Worm (Caenorhabditis elegans) whole organism, L2 larva: ENCODE measurements around the gene W04H10.6.

Source experiments
- aly-2 ChIP-seq: fragments of 150-350 bp; optimal IDR thresholded peaks from 2 replicates; lab custom pipeline; 2014; ENCODE audit warnings: missing biosample characterization, missing genetic modification characterization
- ama-1 ChIP-seq: fragments of 150-350 bp; optimal IDR thresholded peaks from 2 replicates; lab custom pipeline; 2018; ENCODE audit warnings: inconsistent platforms
- lin-11 ChIP-seq: fragments of 150-350 bp; sonication (generic microtip); optimal IDR thresholded peaks from 2 replicates; lab custom pipeline; 2014; ENCODE audit warnings: missing biosample characterization, missing genetic modification characterization, inconsistent platforms, mixed read lengths
- lin-13 ChIP-seq: fragments of 150-350 bp; optimal IDR thresholded peaks from 2 replicates; lab custom pipeline; 2014; ENCODE audit warnings: missing biosample characterization, missing genetic modification reagents, missing genetic modification characterization
- mbf-1 ChIP-seq: sonication (generic microtip); optimal IDR thresholded peaks from 2 replicates; lab custom pipeline; 2017; ENCODE audit warnings: missing biosample characterization, missing genetic modification characterization
- mdl-1 ChIP-seq, 2 experiments: fragments of 150-350 bp in 1 of 2; sonication (generic microtip) in 1 of 2; optimal IDR thresholded peaks; 2 replicates each; lab custom pipeline; 2017; ENCODE audit warnings: missing biosample characterization in 2 of 2, missing genetic modification characterization in 2 of 2
- skn-1 ChIP-seq: sonication (generic microtip); optimal IDR thresholded peaks from 2 replicates; lab custom pipeline; 2017; ENCODE audit warnings: missing biosample characterization, missing genetic modification characterization
- snpc-4 ChIP-seq: fragments of 150-350 bp; optimal IDR thresholded peaks from 2 replicates; lab custom pipeline; 2014; ENCODE audit warnings: missing biosample characterization, missing genetic modification characterization
- unc-62 ChIP-seq: fragments of 150-350 bp; optimal IDR thresholded peaks from 2 replicates; lab custom pipeline; 2014; ENCODE audit warnings: missing biosample characterization, missing genetic modification reagents, missing genetic modification characterization

DNA sequence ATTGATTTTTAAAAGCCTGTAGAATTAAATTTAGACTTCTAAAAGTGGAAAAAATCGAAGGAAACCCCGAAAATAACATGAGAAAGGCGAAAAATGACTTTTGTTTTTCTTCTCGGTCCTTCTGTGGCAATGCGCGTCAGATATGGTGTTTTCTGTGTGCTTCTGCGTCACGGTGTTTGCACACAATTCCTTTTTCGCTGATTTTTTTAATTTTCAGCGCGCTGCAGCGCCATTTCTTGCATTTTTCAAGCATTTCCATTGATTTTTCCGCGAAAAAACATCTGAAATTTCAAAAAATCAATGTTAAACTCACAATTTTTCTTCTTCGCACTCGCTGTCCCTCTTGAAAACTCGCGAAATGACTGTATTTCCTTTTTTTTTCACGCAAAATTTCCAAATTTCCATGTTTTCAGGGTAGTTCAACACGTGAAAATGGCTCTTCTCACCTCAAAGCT lies 28.0 kb downstream of the W04H10.6 start, which contains the start of the genes cdc-37 and W08F4.3:
- TF ChIP-seq lin-11 (tag; lab: Kevin White, UChicago), result no peak
- no peak for TF ChIP-seq unc-62
- no peak for TF ChIP-seq snpc-4 (tag; lab: Kevin White, UChicago)
- no peak for TF ChIP-seq mdl-1 (tag; optimal IDR thresholded peaks at IDR 0.05; lab: Kevin White, UChicago)
- no peak for TF ChIP-seq mbf-1 (tag; lab: Kevin White, UChicago)
- no peak for TF ChIP-seq skn-1
- TF ChIP-seq lin-13, result no peak
- TF ChIP-seq ama-1 (lab: Kevin White, UChicago), result no peak
- no peak for TF ChIP-seq aly-2
